Fruit fly (Drosophila melanogaster) whole organism, wandering third instar larva: ENCODE measurements around the gene CG4313.

Experiments used
- Dfd ChIP-seq: fragments of >200 bp; optimal IDR thresholded peaks from 2 replicates; lab custom pipeline; 2017; ENCODE audit warnings: missing biosample characterization, missing genetic modification characterization
- HLH106 ChIP-seq: fragments of 200-800 bp; optimal IDR thresholded peaks from 3 replicates; lab custom pipeline; 2019; ENCODE audit warnings: missing biosample characterization, mild to moderate bottlenecking, missing genetic modification characterization, moderate library complexity
- Sp1 ChIP-seq: fragments of 200-800 bp; sonication (Bioruptor generic); optimal IDR thresholded peaks from 3 replicates; lab custom pipeline; 2019; ENCODE audit warnings: missing biosample characterization, mild to moderate bottlenecking, missing genetic modification characterization, moderate library complexity
- h ChIP-seq: fragments of 200-800 bp; sonication (Bioruptor generic); optimal IDR thresholded peaks from 3 replicates; lab custom pipeline; 2016; ENCODE audit warnings: missing biosample characterization, mild to moderate bottlenecking, missing genetic modification characterization
- lola ChIP-seq: fragments of >200 bp; optimal IDR thresholded peaks from 2 replicates; lab custom pipeline; 2017; ENCODE audit warnings: missing biosample characterization, missing genetic modification characterization
- pan ChIP-seq: fragments of >200 bp; optimal IDR thresholded peaks from 2 replicates; lab custom pipeline; 2017
- psq ChIP-seq: fragments of 200-800 bp; sonication (Bioruptor generic); optimal IDR thresholded peaks from 3 replicates; lab custom pipeline; 2017; ENCODE audit warnings: missing biosample characterization, mild to moderate bottlenecking, missing genetic modification characterization, moderate library complexity
- woc ChIP-seq: sonication (Bioruptor generic); optimal IDR thresholded peaks from 2 replicates; lab custom pipeline; 2016; ENCODE audit warnings: missing biosample characterization, mild to moderate bottlenecking, missing genetic modification characterization

- TF ChIP-seq HLH106 (tag; lab: Kevin White, UChicago) (no peak), lola (GFP tag; lab: Kevin White, UChicago) (no peak), h (GFP tag; lab: Kevin White, UChicago) (no peak), Sp1 (GFP tag; lab: Kevin White, UChicago) (no peak), pan (no peak), psq (no peak), Dfd (no peak), woc (GFP tag; lab: Kevin White, UChicago) (no peak)
Measured at dm6 chrX:2031308-2031707, 10.4 kb upstream of the CG4313 start.
